Fruit fly (Drosophila melanogaster) whole organism, embryonic: ENCODE results near the gene CG15330.
A peak's percentile ranks its signal among the peaks of the same experiment; 100 is the strongest.

ENCODE experiments used
- Aef1 ChIP-seq: fragments of 200-800 bp; sonication (Bioruptor generic); IDR thresholded peaks from 3 replicates; pipeline ENCODE4 v1.3.6; 2022; ENCODE audit warnings: missing biosample characterization, missing genetic modification characterization
- BEAF-32 ChIP-seq: fragments of 200-800 bp; sonication (Bioruptor generic); optimal IDR thresholded peaks from 3 replicates; lab custom pipeline; 2017; ENCODE audit warnings: missing biosample characterization, missing genetic modification characterization, mild to moderate bottlenecking, moderate library complexity, missing genetic modification reagents
- CG14014 ChIP-seq: fragments of 200-800 bp; sonication (Bioruptor generic); IDR thresholded peaks from 2 replicates; pipeline ENCODE4 v1.3.6; 2022; ENCODE audit warnings: missing biosample characterization, missing genetic modification characterization
- CG14710 ChIP-seq: fragments of 200-800 bp; sonication (Bioruptor generic); optimal IDR thresholded peaks from 3 replicates; lab custom pipeline; 2019; ENCODE audit warnings: missing biosample characterization, mild to moderate bottlenecking, missing genetic modification characterization, moderate library complexity
- CG17361 ChIP-seq: fragments of 200-800 bp; sonication (Bioruptor generic); IDR thresholded peaks from 3 replicates; pipeline ENCODE4 v1.3.6; 2022; ENCODE audit warnings: missing biosample characterization, missing genetic modification characterization
- CG17829 ChIP-seq: fragments of 200-800 bp; optimal IDR thresholded peaks from 2 replicates; lab custom pipeline; 2019; ENCODE audit warnings: missing biosample characterization, mild to moderate bottlenecking, missing genetic modification characterization, moderate library complexity
- CG1792 ChIP-seq: fragments of 200-800 bp; sonication (Bioruptor generic); optimal IDR thresholded peaks from 2 replicates; lab custom pipeline; 2016; ENCODE audit warnings: missing biosample characterization, missing genetic modification characterization
- CG31388 ChIP-seq: fragments of 200-800 bp; sonication (Bioruptor generic); optimal IDR thresholded peaks from 2 replicates; lab custom pipeline; 2016; ENCODE audit warnings: missing biosample characterization, missing genetic modification characterization
- CG3995 ChIP-seq: fragments of 200-800 bp; sonication (Bioruptor generic); optimal IDR thresholded peaks from 3 replicates; lab custom pipeline; 2016; ENCODE audit warnings: missing biosample characterization, missing genetic modification characterization
- CG5180 ChIP-seq: fragments of 200-800 bp; sonication (Bioruptor generic); optimal IDR thresholded peaks from 3 replicates; lab custom pipeline; 2017; ENCODE audit warnings: missing biosample characterization, missing genetic modification characterization, mild to moderate bottlenecking, moderate library complexity, missing genetic modification reagents
- CG6654 ChIP-seq: fragments of 200-800 bp; sonication (Bioruptor generic); optimal IDR thresholded peaks from 2 replicates; lab custom pipeline; 2017; ENCODE audit warnings: missing biosample characterization, mild to moderate bottlenecking, missing genetic modification characterization
- CG7357 ChIP-seq: fragments of 200-800 bp; sonication (Bioruptor generic); IDR thresholded peaks from 3 replicates; pipeline ENCODE4 v1.3.6; 2022; ENCODE audit warnings: missing biosample characterization, missing genetic modification characterization
- CG7786 ChIP-seq: fragments of 200-800 bp; sonication (Bioruptor generic); optimal IDR thresholded peaks from 2 replicates; lab custom pipeline; 2016; ENCODE audit warnings: missing biosample characterization, missing genetic modification characterization
- CG8924 ChIP-seq: fragments of 200-800 bp; optimal IDR thresholded peaks from 3 replicates; lab custom pipeline; 2019; ENCODE audit warnings: missing biosample characterization, mild to moderate bottlenecking, missing genetic modification characterization, moderate library complexity
- CG8944 ChIP-seq: fragments of 200-800 bp; sonication (Bioruptor generic); optimal IDR thresholded peaks from 3 replicates; lab custom pipeline; 2016; ENCODE audit warnings: missing biosample characterization, missing genetic modification characterization
- CG9215 ChIP-seq: fragments of 200-800 bp; sonication (Bioruptor generic); IDR thresholded peaks from 2 replicates; pipeline ENCODE4 v1.3.6; 2022; ENCODE audit warnings: missing biosample characterization, missing genetic modification characterization
- CrebB ChIP-seq: fragments of 200-800 bp; sonication (Bioruptor generic); optimal IDR thresholded peaks from 3 replicates; lab custom pipeline; 2018; ENCODE audit warnings: missing biosample characterization, mild to moderate bottlenecking, missing genetic modification characterization
- D ChIP-seq, 2 experiments: fragments of 200-800 bp in 1 of 2; fragments of >200 bp in 1 of 2; sonication (Bioruptor generic) in 1 of 2; optimal IDR thresholded peaks; 2 replicates in 1 of 2; 3 replicates in 1 of 2; lab custom pipeline; 2017; ENCODE audit warnings: mild to moderate bottlenecking in 1 of 2, missing biosample characterization in 1 of 2, missing genetic modification characterization in 1 of 2, missing genetic modification reagents in 1 of 2
- D19B ChIP-seq: fragments of 200-800 bp; sonication (Bioruptor generic); optimal IDR thresholded peaks from 2 replicates; lab custom pipeline; 2017; ENCODE audit warnings: missing biosample characterization, mild to moderate bottlenecking, missing genetic modification characterization
- Dbx ChIP-seq: fragments of 200-800 bp; sonication (Bioruptor generic); IDR thresholded peaks from 3 replicates; pipeline ENCODE4 v1.3.6; 2022; ENCODE audit warnings: missing biosample characterization, missing genetic modification characterization
- HHEX ChIP-seq: fragments of 200-800 bp; sonication (Bioruptor generic); optimal IDR thresholded peaks from 3 replicates; lab custom pipeline; 2017; ENCODE audit warnings: missing biosample characterization, mild to moderate bottlenecking, missing genetic modification characterization, missing genetic modification reagents
- HLHmδ ChIP-seq: fragments of 200-800 bp; sonication (Bioruptor generic); optimal IDR thresholded peaks from 2 replicates; lab custom pipeline; 2018; ENCODE audit warnings: missing biosample characterization, mild to moderate bottlenecking, missing genetic modification characterization, moderate library complexity
- Nf-YC ChIP-seq: fragments of 200-800 bp; optimal IDR thresholded peaks from 3 replicates; lab custom pipeline; 2019; ENCODE audit warnings: missing biosample characterization, mild to moderate bottlenecking, missing genetic modification characterization, moderate library complexity
- NfI ChIP-seq: fragments of 200-800 bp; sonication (Bioruptor generic); optimal IDR thresholded peaks from 3 replicates; lab custom pipeline; 2018; ENCODE audit warnings: missing biosample characterization, mild to moderate bottlenecking, missing genetic modification characterization, moderate library complexity
- Sox100B ChIP-seq: fragments of 200-800 bp; sonication (Bioruptor generic); optimal IDR thresholded peaks from 3 replicates; lab custom pipeline; 2018; ENCODE audit warnings: missing biosample characterization, mild to moderate bottlenecking, missing genetic modification characterization
- Stat92E ChIP-seq, 3 experiments: fragments of >200 bp in 2 of 3; fragments of 200-800 bp in 1 of 3; sonication (Bioruptor generic) in 1 of 3; optimal IDR thresholded peaks; 2 replicates each; lab custom pipeline; 2017 to 2019; ENCODE audit warnings: missing biosample characterization in 3 of 3, missing genetic modification characterization in 3 of 3, mild to moderate bottlenecking in 1 of 3, moderate library complexity in 1 of 3
- Trl ChIP-seq, 3 experiments: fragments of >200 bp in 2 of 3; fragments of 200-800 bp in 1 of 3; sonication (Bioruptor generic) in 1 of 3; optimal IDR thresholded peaks; 2 replicates in 1 of 3; 3 replicates in 2 of 3; lab custom pipeline; 2016 to 2017; ENCODE audit warnings: missing biosample characterization in 1 of 3, missing genetic modification characterization in 1 of 3
- ac ChIP-seq: fragments of 200-800 bp; sonication (Bioruptor generic); optimal IDR thresholded peaks from 3 replicates; lab custom pipeline; 2017; ENCODE audit warnings: missing biosample characterization, mild to moderate bottlenecking, missing genetic modification characterization
- bab2 ChIP-seq: fragments of 200-800 bp; sonication (Bioruptor generic); optimal IDR thresholded peaks from 2 replicates; lab custom pipeline; 2016; ENCODE audit warnings: missing biosample characterization, missing genetic modification characterization
- bbx ChIP-seq: fragments of 200-800 bp; sonication (Bioruptor generic); IDR thresholded peaks from 2 replicates; pipeline ENCODE4 v1.3.6; 2022; ENCODE audit warnings: missing biosample characterization, missing genetic modification characterization; ENCODE audit not compliant: partially characterized antibody
- bowl ChIP-seq: fragments of 200-800 bp; sonication (Bioruptor generic); IDR thresholded peaks from 2 replicates; pipeline ENCODE4 v1.3.6; 2022; ENCODE audit warnings: missing biosample characterization, missing genetic modification characterization
- btn ChIP-seq: fragments of 200-800 bp; sonication (Bioruptor generic); optimal IDR thresholded peaks from 2 replicates; lab custom pipeline; 2016; ENCODE audit warnings: missing biosample characterization, missing genetic modification characterization
- caup ChIP-seq: fragments of 200-800 bp; sonication (Bioruptor generic); optimal IDR thresholded peaks from 3 replicates; lab custom pipeline; 2017; ENCODE audit warnings: missing biosample characterization, mild to moderate bottlenecking, missing genetic modification characterization, moderate library complexity; ENCODE audit not compliant: severe bottlenecking
- chm ChIP-seq: fragments of 200-800 bp; sonication (Bioruptor generic); IDR thresholded peaks from 2 replicates; pipeline ENCODE4 v1.3.6; 2022; ENCODE audit warnings: missing biosample characterization, missing genetic modification characterization
- en ChIP-seq: fragments of 200-800 bp; sonication (Bioruptor generic); optimal IDR thresholded peaks from 2 replicates; lab custom pipeline; 2016; ENCODE audit warnings: missing biosample characterization, missing genetic modification characterization
- gcm ChIP-seq: fragments of 200-800 bp; sonication (Bioruptor generic); optimal IDR thresholded peaks from 2 replicates; lab custom pipeline; 2019; ENCODE audit warnings: missing biosample characterization, mild to moderate bottlenecking, missing genetic modification characterization, moderate library complexity
- gfzf ChIP-seq: fragments of 200-800 bp; sonication (Bioruptor generic); optimal IDR thresholded peaks from 2 replicates; lab custom pipeline; 2016; ENCODE audit warnings: missing biosample characterization, mild to moderate bottlenecking, missing genetic modification characterization, moderate library complexity
- kni ChIP-seq: fragments of 200-800 bp; sonication (Bioruptor generic); optimal IDR thresholded peaks from 3 replicates; lab custom pipeline; 2017; ENCODE audit warnings: mild to moderate bottlenecking, missing biosample characterization, missing genetic modification reagents, missing genetic modification characterization
- otp ChIP-seq: fragments of 200-800 bp; sonication (Bioruptor generic); IDR thresholded peaks from 3 replicates; pipeline ENCODE4, ENCODE4 v1.3.6; 2022; ENCODE audit warnings: missing biosample characterization, missing genetic modification characterization
- peb ChIP-seq: fragments of 200-800 bp; sonication (Bioruptor generic); IDR thresholded peaks from 2 replicates; pipeline ENCODE4 v1.3.6; 2022; ENCODE audit warnings: missing biosample characterization, missing genetic modification characterization
- pum ChIP-seq: fragments of 200-800 bp; sonication (Bioruptor generic); optimal IDR thresholded peaks from 2 replicates; lab custom pipeline; 2016; ENCODE audit warnings: missing biosample characterization, missing genetic modification characterization
- row ChIP-seq: fragments of 200-800 bp; sonication (Bioruptor generic); IDR thresholded peaks from 3 replicates; pipeline ENCODE4 v1.3.6; 2022; ENCODE audit warnings: missing biosample characterization, missing genetic modification characterization
- shn ChIP-seq: fragments of 200-800 bp; sonication (Bioruptor generic); optimal IDR thresholded peaks from 3 replicates; lab custom pipeline; 2016; ENCODE audit warnings: missing biosample characterization, missing genetic modification characterization
- slp2 ChIP-seq: fragments of 200-800 bp; sonication (Bioruptor generic); optimal IDR thresholded peaks from 2 replicates; lab custom pipeline; 2016; ENCODE audit warnings: missing biosample characterization, missing genetic modification characterization
- twi ChIP-seq: fragments of 200-800 bp; optimal IDR thresholded peaks from 2 replicates; lab custom pipeline; 2019; ENCODE audit warnings: missing biosample characterization, mild to moderate bottlenecking, missing genetic modification characterization, moderate library complexity
- zfh2 ChIP-seq: fragments of 200-800 bp; sonication (Bioruptor generic); optimal IDR thresholded peaks from 2 replicates; lab custom pipeline; 2016; ENCODE audit warnings: missing biosample characterization, missing genetic modification characterization

The CG15330 gene

DNA sequence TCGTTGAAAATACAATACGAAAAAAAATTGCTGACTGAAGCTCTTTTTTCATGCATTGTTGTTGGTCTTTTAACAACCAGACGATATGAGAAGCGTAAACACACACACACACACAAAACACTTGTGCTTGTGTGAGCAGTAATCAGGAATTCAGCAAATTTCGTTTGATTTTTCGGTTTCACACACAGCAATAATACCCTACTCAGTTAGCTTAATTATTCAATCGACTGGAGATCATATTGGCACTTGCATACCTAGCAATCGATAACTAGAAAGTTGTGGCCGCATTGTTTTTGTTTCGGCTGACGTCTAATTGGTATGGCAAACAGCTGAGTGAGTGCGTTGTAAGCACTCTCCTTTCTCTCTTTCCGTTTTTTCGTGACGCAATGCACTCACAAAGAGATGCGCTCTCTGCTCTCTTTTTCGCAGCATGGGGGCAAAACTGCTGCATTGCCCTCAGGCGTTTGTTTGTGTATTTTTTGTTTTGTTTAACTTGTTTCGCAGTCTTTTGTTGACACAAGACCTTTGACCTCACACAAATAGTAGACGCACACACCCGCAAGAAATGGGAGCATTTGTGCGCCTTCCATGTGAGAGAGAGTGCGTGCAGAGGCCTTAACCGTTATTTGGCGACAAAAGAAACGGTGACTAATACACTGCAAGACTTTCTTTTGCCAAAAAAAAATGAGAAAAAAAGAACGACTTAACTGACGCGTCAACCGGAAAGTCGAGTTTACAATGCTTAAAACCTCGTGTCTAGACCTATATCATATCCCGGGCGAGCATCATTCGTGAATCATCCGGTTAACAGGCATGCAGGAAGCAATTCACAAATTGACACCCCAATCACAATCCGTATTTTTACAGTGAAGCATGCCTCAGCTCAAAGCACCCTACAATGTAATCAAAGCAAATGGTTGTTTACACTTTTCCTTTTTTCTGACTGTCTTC, 10.8 kb upstream of the CG15330 start (continued):
- TF ChIP-seq CG5180 (GFP tag; lab: Kevin White, UChicago) (no peak), BEAF-32 (GFP tag; lab: Kevin White, UChicago) (no peak), gfzf (no peak), kni (GFP tag; lab: Kevin White, UChicago) (peak; percentile 42), CG17361 (0 out of 3 replicates have a peak, but pooled peaks have one; percentile 22), CG31388 (no peak), Dbx (GFP tag; lab: Robert Waterston, UW) (0 out of 3 replicates have a peak, but pooled peaks have one; percentile 26), bbx (no peak), CG14014 (GFP tag; lab: Robert Waterston, UW) (no peak), caup (no peak), CG6654 (no peak), pum (GFP tag; lab: Kevin White, UChicago) (no peak), bab2 (GFP tag; lab: Kevin White, UChicago) (peak; percentile 22), gcm (GFP tag; lab: Kevin White, UChicago) (no peak), en (GFP tag; lab: Kevin White, UChicago) (no peak), btn (GFP tag; lab: Kevin White, UChicago) (no peak), D19B (GFP tag; lab: Kevin White, UChicago) (peak; percentile 51), bowl (no peak), CG9215 (GFP tag; lab: Robert Waterston, UW) (no peak), Nf-YC (no peak), twi (tag; lab: Kevin White, UChicago) (no peak), CG8924 (tag; lab: Kevin White, UChicago) (no peak), CG7786 (peak; percentile 22), shn (peak; percentile 19), Trl (optimal IDR thresholded peaks at IDR 0.05; lab: Kevin White, UChicago) (peak; percentile 77 to 89), Trl (GFP tag; optimal IDR thresholded peaks at IDR 0.05; lab: Kevin White, UChicago) (peak; percentile 2), chm (GFP tag; lab: Robert Waterston, UW) (no peak), D (optimal IDR thresholded peaks at IDR 0.05; lab: Kevin White, UChicago) (no peak), D (GFP tag; optimal IDR thresholded peaks at IDR 0.05; lab: Kevin White, UChicago) (no peak), CG7357 (GFP tag; lab: Robert Waterston, UW) (no peak), CrebB (tag; lab: Kevin White, UChicago) (no peak), row (peak; percentile 39), peb (GFP tag; lab: Robert Waterston, UW) (no peak), otp (GFP tag; lab: Robert Waterston, UW) (no peak), HLHmδ (no peak), Sox100B (GFP tag; lab: Kevin White, UChicago) (no peak), HHEX (GFP tag; lab: Kevin White, UChicago) (no peak), CG14710 (tag; lab: Kevin White, UChicago) (peak; percentile 14), NfI (GFP tag; lab: Kevin White, UChicago) (peak; percentile 36), CG17829 (tag; lab: Kevin White, UChicago) (peak; percentile 12), zfh2 (GFP tag; lab: Kevin White, UChicago) (peak; percentile 40), CG1792 (no peak), ac (no peak), CG3995 (peak; percentile 26), CG8944 (peak; percentile 2), Stat92E (GFP tag; optimal IDR thresholded peaks at IDR 0.05; lab: Kevin White, UChicago) (no peak), Aef1 (GFP tag; lab: Robert Waterston, UW) (peak; percentile 47; the same call in 2 of the 3 replicates), slp2 (GFP tag; lab: Kevin White, UChicago) (no peak)
